Fruit fly (Drosophila melanogaster) whole organism, wandering third instar larva: ENCODE measurements around the gene CG15387.

Experiments used
- CrebA ChIP-seq: fragments of 200-800 bp; sonication (Bioruptor generic); optimal IDR thresholded peaks from 2 replicates; lab custom pipeline; 2016; ENCODE audit warnings: missing biosample characterization, mild to moderate bottlenecking, missing genetic modification characterization, borderline replicate concordance
- Dfd ChIP-seq: fragments of >200 bp; optimal IDR thresholded peaks from 2 replicates; lab custom pipeline; 2017; ENCODE audit warnings: missing biosample characterization, missing genetic modification characterization
- GATAd ChIP-seq: sonication (Bioruptor generic); optimal IDR thresholded peaks from 2 replicates; lab custom pipeline; 2016; ENCODE audit warnings: missing biosample characterization, missing genetic modification characterization
- Hr78 ChIP-seq: fragments of >200 bp; optimal IDR thresholded peaks from 2 replicates; lab custom pipeline; 2017; ENCODE audit warnings: missing biosample characterization, missing genetic modification characterization
- fru ChIP-seq: fragments of 200-800 bp; sonication (Bioruptor generic); optimal IDR thresholded peaks from 3 replicates; lab custom pipeline; 2016; ENCODE audit warnings: missing biosample characterization, mild to moderate bottlenecking, missing genetic modification characterization
- h ChIP-seq: fragments of 200-800 bp; sonication (Bioruptor generic); optimal IDR thresholded peaks from 3 replicates; lab custom pipeline; 2016; ENCODE audit warnings: missing biosample characterization, mild to moderate bottlenecking, missing genetic modification characterization

dm6 chr2L:2226259-2227121 lies at the start of gene CG15387, which contains the start of gene sau:
- TF ChIP-seq Hr78 (GFP tag; lab: Kevin White, UChicago) (no peak), fru (GFP tag; lab: Kevin White, UChicago) (peak; percentile 92), h (GFP tag; lab: Kevin White, UChicago) (peak; percentile 95), GATAd (GFP tag; lab: Kevin White, UChicago) (peak; percentile 91), Dfd (GFP tag; lab: Kevin White, UChicago) (no peak), CrebA (no peak)
